Worm (Caenorhabditis elegans): ENCODE measurements around the gene K10D6.4.

Gene K10D6.4

DNA sequence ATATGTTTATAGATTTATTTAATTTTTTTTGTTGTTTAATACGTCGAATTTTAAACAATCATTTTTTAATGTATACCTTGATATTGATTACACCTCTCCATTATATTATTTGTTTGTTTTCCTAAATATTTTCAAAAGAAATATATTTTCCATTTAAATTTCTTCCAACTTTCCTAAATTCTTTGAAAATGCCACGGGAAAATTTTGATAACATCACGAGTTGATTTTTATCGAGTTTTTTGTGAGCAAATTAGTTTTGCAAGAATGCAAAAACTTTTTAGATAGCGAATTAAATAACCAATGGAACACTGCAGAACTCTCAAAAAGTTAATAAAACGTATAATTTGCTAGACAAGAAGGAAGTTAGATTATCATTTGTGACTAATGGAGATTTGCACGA is 43.8 kb upstream of the K10D6.4 start, which contains the start of gene srg-42:
Gene srg-42 (minus strand): TSS at position 101 of the 400 bp plus-strand sequence.
- no peak for TF ChIP-seq alr-1 (tag; optimal IDR thresholded peaks at IDR 0.05)
- no peak for TF ChIP-seq nhr-23 (tag; optimal IDR thresholded peaks at IDR 0.05)
- TF ChIP-seq C34F6.9 (tag; optimal IDR thresholded peaks at IDR 0.05) = no peak
- TF ChIP-seq fos-1 (tag; optimal IDR thresholded peaks at IDR 0.05) = no peak
- no peak for TF ChIP-seq nhr-21 (tag; optimal IDR thresholded peaks at IDR 0.05)
- no peak for TF ChIP-seq elt-3 (tag; optimal IDR thresholded peaks at IDR 0.05)
- no peak for TF ChIP-seq nhr-11 (tag; optimal IDR thresholded peaks at IDR 0.05)
- no peak for TF ChIP-seq sem-4 (tag; optimal IDR thresholded peaks at IDR 0.05)
- no peak for TF ChIP-seq F13H6.1 (tag; optimal IDR thresholded peaks at IDR 0.05)
- TF ChIP-seq peb-1 (tag; optimal IDR thresholded peaks at IDR 0.05) = no peak
- no peak for TF ChIP-seq ama-1 (optimal IDR thresholded peaks at IDR 0.05)

DNA sequence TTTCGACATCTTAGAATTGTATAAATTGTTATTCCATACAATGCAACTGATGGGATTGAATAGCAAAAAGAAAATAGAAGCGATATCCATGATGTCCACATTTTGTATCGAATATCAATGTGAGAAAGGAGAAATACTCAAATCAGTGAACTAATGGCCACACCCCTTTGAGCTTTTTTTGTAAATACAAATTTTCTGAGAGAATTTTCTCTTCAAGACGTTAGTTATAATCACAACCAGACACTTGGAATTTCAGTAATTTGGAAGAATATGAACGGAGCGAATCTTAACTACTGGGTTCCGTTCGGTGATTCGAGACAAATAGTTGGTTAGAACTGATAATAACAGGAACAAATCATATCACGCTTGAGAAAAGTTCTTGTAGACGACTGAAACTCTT is 39.9 kb upstream of the K10D6.4 start, which contains the start of gene srg-41:
Gene srg-41 (minus strand): TSS at position 101 of the 400 bp plus-strand sequence.
- TF ChIP-seq ztf-4 (tag; optimal IDR thresholded peaks at IDR 0.05) = no peak
- no peak for TF ChIP-seq snpc-4 (tag; optimal IDR thresholded peaks at IDR 0.05)
- TF ChIP-seq dmd-4 (tag; optimal IDR thresholded peaks at IDR 0.05) = no peak
- TF ChIP-seq mbf-1 (tag; optimal IDR thresholded peaks at IDR 0.05) = no peak
- TF ChIP-seq nhr-129 (tag; optimal IDR thresholded peaks at IDR 0.05) = no peak
- TF ChIP-seq lin-11 (tag; optimal IDR thresholded peaks at IDR 0.05) = no peak

DNA sequence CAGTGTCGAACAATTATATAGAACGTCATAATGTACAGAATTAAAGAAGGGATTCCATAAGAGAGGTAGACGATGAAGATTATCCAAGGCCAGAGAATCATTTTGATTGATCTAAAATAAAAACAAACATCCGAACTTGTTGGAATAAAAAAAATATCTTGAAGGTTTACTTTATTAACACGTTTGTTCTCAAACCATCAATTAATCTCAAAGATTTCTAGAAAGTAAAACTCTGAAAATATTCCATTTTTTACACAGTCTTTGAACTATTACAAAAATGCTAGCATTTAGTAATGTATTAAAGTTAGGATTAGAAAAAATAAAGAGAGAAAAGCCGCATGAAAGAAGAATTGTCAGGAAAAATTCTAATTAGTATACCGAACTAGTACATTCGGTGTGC is 37.2 kb upstream of the K10D6.4 start, which contains the start of gene srg-40:
Gene srg-40 (minus strand): TSS at position 101 of the 400 bp plus-strand sequence.
- TF ChIP-seq ztf-4 (tag; optimal IDR thresholded peaks at IDR 0.05) = no peak

DNA sequence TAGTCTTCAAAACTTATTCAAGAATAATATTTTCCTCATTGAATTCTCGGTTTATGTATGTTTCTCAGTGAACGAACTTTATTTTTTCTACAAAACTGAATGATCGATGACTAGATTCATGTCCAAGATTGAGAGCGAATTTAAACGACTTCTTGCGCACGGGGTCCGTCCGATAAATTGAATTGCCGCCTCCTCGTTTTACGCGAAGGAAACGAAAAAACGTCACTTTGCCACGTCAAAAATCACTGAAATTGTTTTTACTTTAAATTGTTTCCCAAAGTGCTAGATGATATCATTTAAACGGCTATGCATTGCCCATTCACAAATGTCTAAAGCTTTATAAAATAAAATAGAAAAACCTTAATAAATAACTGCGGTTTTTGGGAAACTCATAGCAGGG is 34.0 kb upstream of the K10D6.4 start:
- no peak for TF ChIP-seq unc-39 (tag; optimal IDR thresholded peaks at IDR 0.05)
- peak; percentile 9 for TF ChIP-seq sem-4 (tag; optimal IDR thresholded peaks at IDR 0.05)

DNA sequence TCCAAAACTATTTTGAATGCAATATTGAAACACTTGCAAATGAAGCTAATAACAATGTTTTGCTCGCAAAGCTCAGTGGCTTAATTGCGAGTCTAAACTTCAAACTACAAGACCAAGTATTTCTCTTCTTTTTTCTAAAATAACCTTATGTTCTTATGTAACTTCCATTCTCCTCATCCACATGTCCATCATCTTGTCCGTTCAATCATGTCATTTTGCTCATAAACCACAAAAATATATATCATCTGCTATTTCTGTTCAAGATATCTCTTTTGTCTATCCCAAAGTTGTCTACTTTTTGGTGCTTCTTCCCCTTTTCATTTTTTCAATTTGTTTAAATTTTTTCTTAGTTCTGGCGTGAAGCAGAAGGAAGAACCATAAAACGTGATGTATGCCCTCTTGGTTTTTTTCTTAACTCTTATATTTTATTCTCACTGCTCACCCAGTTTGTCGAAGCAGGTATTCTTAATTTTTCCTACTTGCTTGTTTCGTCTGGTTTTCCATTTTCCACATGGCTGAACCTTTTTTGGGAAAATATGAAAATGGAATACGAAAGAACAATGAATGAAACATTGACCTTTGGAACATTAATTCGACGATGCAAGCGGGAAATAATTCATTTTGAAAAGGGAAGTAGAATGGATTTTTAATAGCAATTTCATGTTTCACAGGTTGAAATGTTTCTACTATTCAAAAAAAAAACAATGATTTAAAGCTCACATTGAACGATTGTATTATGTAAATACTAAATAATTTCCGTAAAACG is 31.0 kb upstream of the K10D6.4 start:
- TF ChIP-seq ceh-82 (tag; optimal IDR thresholded peaks at IDR 0.05) (no peak), nhr-129 (tag; optimal IDR thresholded peaks at IDR 0.05) (no peak), unc-39 (tag; optimal IDR thresholded peaks at IDR 0.05) (no peak), R02D3.7 (tag; optimal IDR thresholded peaks at IDR 0.05) (no peak), nhr-23 (tag; optimal IDR thresholded peaks at IDR 0.05) (no peak), unc-55 (GFP tag; optimal IDR thresholded peaks at IDR 0.05) (no peak), blmp-1 (tag; optimal IDR thresholded peaks at IDR 0.05; ENCODE audit: insufficient read depth) (no peak), ama-1 (optimal IDR thresholded peaks at IDR 0.05) (no peak), lsy-2 (tag; optimal IDR thresholded peaks at IDR 0.05) (no peak), snpc-4 (tag; optimal IDR thresholded peaks at IDR 0.05) (no peak), lin-11 (tag; optimal IDR thresholded peaks at IDR 0.05) (no peak), nhr-10 (tag; optimal IDR thresholded peaks at IDR 0.05) (no peak), ztf-1 (GFP tag; conservative IDR thresholded peaks at IDR 0.05) (no peak), nhr-25 (tag; optimal IDR thresholded peaks at IDR 0.05) (no peak), nhr-237 (tag; optimal IDR thresholded peaks at IDR 0.05) (no peak), zag-1 (tag; optimal IDR thresholded peaks at IDR 0.05) (no peak), ztf-11 (tag; optimal IDR thresholded peaks at IDR 0.05) (no peak), lin-39 (tag; optimal IDR thresholded peaks at IDR 0.05) (no peak)

DNA sequence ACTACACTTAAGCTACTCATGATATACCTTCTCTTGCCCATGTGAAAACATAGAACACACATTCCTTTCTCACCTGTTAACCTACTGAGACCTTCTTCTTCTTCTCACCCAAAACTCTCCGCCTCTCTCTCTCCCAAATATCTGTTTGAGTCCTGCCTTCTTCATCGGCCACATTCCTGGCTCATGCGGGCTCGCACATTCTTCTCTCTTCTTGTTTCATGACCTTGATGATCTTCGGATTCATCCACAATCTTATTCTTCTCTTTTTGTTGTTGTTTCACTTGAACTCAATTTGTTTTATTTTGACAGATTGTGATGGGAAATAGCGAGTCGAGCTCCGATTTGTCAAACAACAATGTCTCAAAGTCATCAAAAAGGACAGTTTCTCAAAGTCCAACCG is 29.8 kb upstream of the K10D6.4 start, which contains the start of gene T19C4.5:
Gene T19C4.5 (plus strand): TSS at position 308 of the 400 bp plus-strand sequence.
- peak; percentile 16 for TF ChIP-seq nhr-129 (tag; optimal IDR thresholded peaks at IDR 0.05)
- TF ChIP-seq elt-3 (tag; optimal IDR thresholded peaks at IDR 0.05) = no peak
- TF ChIP-seq sma-9 (GFP tag; optimal IDR thresholded peaks at IDR 0.05) = no peak
- no peak for TF ChIP-seq sma-9 (tag; optimal IDR thresholded peaks at IDR 0.05)
- no peak for TF ChIP-seq sem-4 (tag; optimal IDR thresholded peaks at IDR 0.05)
- TF ChIP-seq C34F6.9 (tag; optimal IDR thresholded peaks at IDR 0.05) = peak; percentile 16
- peak; percentile 6 for TF ChIP-seq F13H6.1 (tag; optimal IDR thresholded peaks at IDR 0.05)

Data from whole organism, L2 larva.